Fruit fly (Drosophila melanogaster): ENCODE data around the gene CG14324.

dm6 chr3R:17603717-17604116 is 14.9 kb downstream of the CG14324 start:
- TF ChIP-seq trem (tag; optimal IDR thresholded peaks at IDR 0.05) (no peak), lola (GFP tag; optimal IDR thresholded peaks at IDR 0.05) (no peak), NC2α (GFP tag; optimal IDR thresholded peaks at IDR 0.05) (no peak), dysf (GFP tag; IDR thresholded peaks at IDR 0.05) (no peak), cg (GFP tag; optimal IDR thresholded peaks at IDR 0.05) (peak; percentile 97), CG15479 (GFP tag; optimal IDR thresholded peaks at IDR 0.05) (no peak)

Measured in whole organism, embryonic.